Worm (Caenorhabditis elegans) whole organism, L1 larva: ENCODE results near the gene itsn-1.

Source experiments
- ama-1 ChIP-seq: fragments of 150-350 bp; optimal IDR thresholded peaks from 2 replicates; lab custom pipeline; 2014
- dsc-1 ChIP-seq: sonication (generic microtip); optimal IDR thresholded peaks from 2 replicates; lab custom pipeline; 2016; ENCODE audit warnings: mild to moderate bottlenecking, missing genetic modification characterization, missing compliant biosample characterization
- fkh-8 ChIP-seq: sonication (generic microtip); optimal IDR thresholded peaks from 2 replicates; lab custom pipeline; 2016; ENCODE audit warnings: mild to moderate bottlenecking, missing genetic modification characterization, missing compliant biosample characterization
- nhr-11 ChIP-seq: fragments of 150-350 bp; optimal IDR thresholded peaks from 2 replicates; lab custom pipeline; 2014; ENCODE audit warnings: missing biosample characterization, missing genetic modification characterization
- nhr-90 ChIP-seq: sonication (generic microtip); optimal IDR thresholded peaks from 2 replicates; lab custom pipeline; 2016; ENCODE audit warnings: mild to moderate bottlenecking, missing genetic modification characterization, missing compliant biosample characterization; ENCODE audit not compliant: poor library complexity
- snpc-4 ChIP-seq: fragments of 150-350 bp; optimal IDR thresholded peaks from 2 replicates; lab custom pipeline; 2014; ENCODE audit warnings: missing biosample characterization, missing genetic modification characterization
- ztf-11 ChIP-seq, 2 experiments: sonication (generic microtip); optimal IDR thresholded peaks; 2 replicates each; lab custom pipeline; 2016 to 2017; ENCODE audit warnings: missing genetic modification characterization in 2 of 2, missing biosample characterization in 1 of 2, missing compliant biosample characterization in 1 of 2

ce11 chrIV:17111813-17112212, 7.7 kb upstream of the itsn-1 start, which contains the start of gene Y116A8C.33:
- no peak for TF ChIP-seq ztf-11 (tag; optimal IDR thresholded peaks at IDR 0.05; lab: Kevin White, UChicago)
- no peak for TF ChIP-seq dsc-1 (tag; lab: Kevin White, UChicago)
- TF ChIP-seq fkh-8 (tag; lab: Kevin White, UChicago) = no peak
- TF ChIP-seq nhr-90 (tag; lab: Kevin White, UChicago) = no peak
- no peak for TF ChIP-seq ama-1
- no peak for TF ChIP-seq snpc-4 (tag; lab: Kevin White, UChicago)
- no peak for TF ChIP-seq nhr-11 (tag; lab: Kevin White, UChicago)
